Worm (Caenorhabditis elegans) whole organism, late embryonic: ENCODE measurements around the gene nhr-183.

Experiments used
- F13H6.1 ChIP-seq: sonication (generic microtip); optimal IDR thresholded peaks from 2 replicates; lab custom pipeline; 2016; ENCODE audit warnings: missing genetic modification characterization, missing compliant biosample characterization
- ama-1 ChIP-seq: fragments of 150-350 bp; optimal IDR thresholded peaks from 2 replicates; lab custom pipeline; 2014
- ceh-2 ChIP-seq: sonication (generic microtip); optimal IDR thresholded peaks from 2 replicates; lab custom pipeline; 2016; ENCODE audit warnings: missing genotype, missing genetic modification characterization, missing compliant biosample characterization
- ceh-9 ChIP-seq: sonication (generic microtip); optimal IDR thresholded peaks from 2 replicates; lab custom pipeline; 2016; ENCODE audit warnings: mild to moderate bottlenecking, missing genetic modification characterization, inconsistent platforms, missing compliant biosample characterization
- hlh-15 ChIP-seq: sonication (generic microtip); optimal IDR thresholded peaks from 2 replicates; lab custom pipeline; 2016; ENCODE audit warnings: missing genetic modification characterization, missing compliant biosample characterization
- madf-2 ChIP-seq: sonication (generic microtip); optimal IDR thresholded peaks from 2 replicates; lab custom pipeline; 2017; ENCODE audit warnings: missing genetic modification characterization, missing compliant biosample characterization
- nfya-1 ChIP-seq: sonication (generic microtip); optimal IDR thresholded peaks from 2 replicates; lab custom pipeline; 2017; ENCODE audit warnings: missing genetic modification characterization, mild to moderate bottlenecking, missing compliant biosample characterization, antibody characterized with exemption, moderate library complexity
- nhr-11 ChIP-seq: fragments of 150-350 bp; optimal IDR thresholded peaks from 2 replicates; lab custom pipeline; 2014; ENCODE audit warnings: missing biosample characterization, missing genetic modification characterization
- pag-3 ChIP-seq: sonication (generic microtip); optimal IDR thresholded peaks from 2 replicates; lab custom pipeline; 2016; ENCODE audit warnings: missing compliant biosample characterization, missing genetic modification characterization, borderline replicate concordance
- sox-2 ChIP-seq: fragments of 200-800 bp; sonication (Bioruptor generic); IDR thresholded peaks from 2 replicates; pipeline ENCODE4 v1.3.6; 2022; ENCODE audit warnings: missing genetic modification reagents, missing genetic modification characterization, missing compliant biosample characterization
- tbx-2 ChIP-seq: sonication (generic microtip); optimal IDR thresholded peaks from 2 replicates; lab custom pipeline; 2016; ENCODE audit warnings: missing genetic modification characterization, missing compliant biosample characterization

DNA sequence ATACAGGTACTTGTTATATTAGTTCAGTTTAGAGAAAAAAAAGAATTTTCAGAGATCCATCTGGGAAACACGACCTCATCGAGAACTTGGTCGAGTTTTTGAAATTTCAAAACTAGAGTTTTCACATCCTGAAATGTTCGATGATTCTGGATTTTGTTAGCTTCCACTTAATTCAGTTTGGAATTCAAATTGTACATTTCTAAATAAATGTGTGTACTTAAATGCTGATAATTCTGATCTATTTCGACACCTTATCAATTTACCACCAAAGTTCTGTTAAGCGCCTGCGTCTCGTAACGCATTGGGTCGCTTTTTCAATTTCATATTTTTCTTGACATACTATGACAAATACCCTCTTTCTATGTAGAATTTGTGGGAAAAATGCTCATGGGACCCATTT is 30.1 kb upstream of the nhr-183 start, which contains the start of gene nhr-226:
- no peak for TF ChIP-seq ama-1
- TF ChIP-seq ceh-9 (tag; lab: Kevin White, UChicago): no peak
- TF ChIP-seq nhr-11 (tag; lab: Kevin White, UChicago): no peak
- TF ChIP-seq madf-2 (tag; lab: Kevin White, UChicago): no peak
- no peak for TF ChIP-seq sox-2
- no peak for TF ChIP-seq F13H6.1 (tag; lab: Kevin White, UChicago)
- no peak for TF ChIP-seq tbx-2 (tag; lab: Kevin White, UChicago)
- no peak for TF ChIP-seq nfya-1 (tag; lab: Kevin White, UChicago)
- TF ChIP-seq pag-3 (tag; lab: Kevin White, UChicago): no peak
- no peak for TF ChIP-seq hlh-15 (tag; lab: Kevin White, UChicago)
- TF ChIP-seq ceh-2 (tag; lab: Kevin White, UChicago): no peak
